Worm (Caenorhabditis elegans) whole organism, L4 larva: Measurements from ENCODE around the gene unc-49.

Experiments
- F49E8.2 ChIP-seq: sonication (generic microtip); optimal IDR thresholded peaks from 2 replicates; lab custom pipeline; 2016; ENCODE audit warnings: missing compliant biosample characterization, mild to moderate bottlenecking, missing genetic modification characterization, borderline replicate concordance
- R02D3.7 ChIP-seq: fragments of 150-350 bp; sonication (generic microtip); optimal IDR thresholded peaks from 3 replicates; lab custom pipeline; 2014; ENCODE audit warnings: missing biosample characterization, missing genetic modification characterization
- attf-4 ChIP-seq: sonication (generic microtip); optimal IDR thresholded peaks from 3 replicates; lab custom pipeline; 2017; ENCODE audit warnings: missing biosample characterization, missing genetic modification characterization
- ceh-82 ChIP-seq: sonication (generic microtip); optimal IDR thresholded peaks from 2 replicates; lab custom pipeline; 2017; ENCODE audit warnings: missing biosample characterization, missing genetic modification characterization
- ces-1 ChIP-seq: fragments of 150-350 bp; sonication (generic microtip); optimal IDR thresholded peaks from 4 replicates; lab custom pipeline; 2014; ENCODE audit warnings: missing biosample characterization, missing genetic modification reagents, missing genetic modification characterization
- daf-8 ChIP-seq: fragments of 200-800 bp; sonication (Bioruptor generic); IDR thresholded peaks from 2 replicates; pipeline ENCODE4 v1.3.6; 2022; ENCODE audit warnings: missing genetic modification characterization, missing compliant biosample characterization
- dmd-9 ChIP-seq: fragments of 200-800 bp; sonication (Bioruptor generic); IDR thresholded peaks from 2 replicates; pipeline ENCODE4 v1.3.6; 2022; ENCODE audit warnings: missing genetic modification reagents, missing genetic modification characterization, missing compliant biosample characterization
- lir-3 ChIP-seq: sonication (generic microtip); optimal IDR thresholded peaks from 2 replicates; lab custom pipeline; 2016; ENCODE audit warnings: mild to moderate bottlenecking, missing genetic modification characterization, missing compliant biosample characterization
- pqm-1 ChIP-seq: sonication (generic microtip); optimal IDR thresholded peaks from 2 replicates; lab custom pipeline; 2017; ENCODE audit warnings: missing biosample characterization, missing genetic modification characterization
- snpc-4 ChIP-seq: fragments of 150-350 bp; optimal IDR thresholded peaks from 2 replicates; lab custom pipeline; 2014; ENCODE audit warnings: missing biosample characterization, missing genetic modification characterization
- unc-130 ChIP-seq: sonication (generic microtip); optimal IDR thresholded peaks from 2 replicates; lab custom pipeline; 2016; ENCODE audit warnings: missing genetic modification reagents, missing genetic modification characterization, missing compliant biosample characterization
- zag-1 ChIP-seq: fragments of 150-350 bp; optimal IDR thresholded peaks from 2 replicates; lab custom pipeline; 2014; ENCODE audit warnings: missing biosample characterization, missing genetic modification characterization

- TF ChIP-seq ceh-82 (tag; lab: Kevin White, UChicago) (no peak), dmd-9 (no peak), unc-130 (GFP tag; lab: Kevin White, UChicago) (no peak), daf-8 (GFP tag; lab: Robert Waterston, UW) (no peak), pqm-1 (tag; lab: Kevin White, UChicago) (no peak), ces-1 (GFP tag; lab: Kevin White, UChicago) (no peak), attf-4 (tag; lab: Kevin White, UChicago) (no peak), F49E8.2 (no peak), snpc-4 (no peak), zag-1 (no peak), R02D3.7 (tag; lab: Kevin White, UChicago) (no peak), lir-3 (tag; lab: Kevin White, UChicago) (no peak)
These were observed 16.4 kb downstream of the unc-49 start for ce11 chrIII:10537003-10537402.
